Worm (Caenorhabditis elegans): ENCODE data around the gene C55A6.4.

Gene C55A6.4

ce11 chrV:11521448-11521847 is 3.8 kb upstream of the C55A6.4 start, which contains the start of gene pafo-1 (continued):
- TF ChIP-seq ama-1 (optimal IDR thresholded peaks at IDR 0.05) (no peak), ama-1 (GFP tag; optimal IDR thresholded peaks at IDR 0.05) (no peak), egl-44 (GFP tag; IDR thresholded peaks at IDR 0.05) (no peak), nhr-80 (tag; optimal IDR thresholded peaks at IDR 0.05) (peak; percentile 27), snpc-4 (GFP tag; optimal IDR thresholded peaks at IDR 0.05) (peak; percentile 41), snpc-4 (tag; optimal IDR thresholded peaks at IDR 0.05) (peak; percentile 40 to 85 (median 67)), ztf-22 (GFP tag; optimal IDR thresholded peaks at IDR 0.05) (no peak), mes-4 (tag; optimal IDR thresholded peaks at IDR 0.05) (no peak), F57A8.1 (GFP tag; optimal IDR thresholded peaks at IDR 0.05) (no peak), ztf-28 (GFP tag; IDR thresholded peaks at IDR 0.05) (no peak), him-1 (tag; optimal IDR thresholded peaks at IDR 0.05) (peak; percentile 56), F57C9.4 (tag; optimal IDR thresholded peaks at IDR 0.05) (no peak), lin-35 (GFP tag; optimal IDR thresholded peaks at IDR 0.05) (peak; percentile 92 to 98 (median 93)), let-526 (GFP tag; IDR thresholded peaks at IDR 0.05) (peak; percentile 64; the same call in 1 of the 2 replicates), chd-7 (tag; optimal IDR thresholded peaks at IDR 0.05) (peak; percentile 7), nfya-2 (GFP tag; IDR thresholded peaks at IDR 0.05) (no peak), madf-6 (GFP tag; IDR thresholded peaks at IDR 0.05) (peak; percentile 81), tlf-1 (GFP tag; optimal IDR thresholded peaks at IDR 0.05) (peak; percentile 76), dpff-1 (tag; optimal IDR thresholded peaks at IDR 0.05) (no peak), fkh-3 (tag; optimal IDR thresholded peaks at IDR 0.05) (no peak), madf-8 (GFP tag; conservative IDR thresholded peaks at IDR 0.05) (peak; percentile 61), K12H6.12 (tag; optimal IDR thresholded peaks at IDR 0.05) (peak; percentile 42), madf-3 (GFP tag; IDR thresholded peaks at IDR 0.05) (peak; percentile 76; the same call in 1 of the 2 replicates), Y56A3A.18 (GFP tag; IDR thresholded peaks at IDR 0.05) (peak; percentile 82; the same call in 1 of the 2 replicates), sea-2 (GFP tag; IDR thresholded peaks at IDR 0.05) (no peak), mel-28 (tag; optimal IDR thresholded peaks at IDR 0.05; ENCODE audit: borderline replicate concordance) (no peak), ztf-26 (tag; optimal IDR thresholded peaks at IDR 0.05) (peak; percentile 69), lin-26 (GFP tag; IDR thresholded peaks at IDR 0.05) (no peak), ekl-4 (GFP tag; IDR thresholded peaks at IDR 0.05) (peak; percentile 78), attf-3 (GFP tag; conservative IDR thresholded peaks at IDR 0.05) (peak; percentile 62; the same call in 1 of the 2 replicates), ceh-27 (GFP tag; optimal IDR thresholded peaks at IDR 0.05) (peak; percentile 71), egrh-3 (GFP tag; IDR thresholded peaks at IDR 0.05) (no peak), F52B5.7 (tag; optimal IDR thresholded peaks at IDR 0.05) (no peak), F49E8.2 (tag; optimal IDR thresholded peaks at IDR 0.05; ENCODE audit: insufficient read depth) (no peak), mxl-1 (tag; optimal IDR thresholded peaks at IDR 0.05) (no peak), mcd-1 (GFP tag; IDR thresholded peaks at IDR 0.05) (peak; percentile 91), sdz-38 (tag; optimal IDR thresholded peaks at IDR 0.05) (no peak), Y53G8AR.9 (GFP tag; conservative IDR thresholded peaks at IDR 0.05) (peak; percentile 91), dpl-1 (GFP tag; optimal IDR thresholded peaks at IDR 0.05) (peak; percentile 95), T07F8.4 (tag; optimal IDR thresholded peaks at IDR 0.05) (no peak), B0261.1 (tag; optimal IDR thresholded peaks at IDR 0.05) (peak; percentile 14), nhr-120 (GFP tag; IDR thresholded peaks at IDR 0.05) (no peak), rec-8 (tag; optimal IDR thresholded peaks at IDR 0.05) (no peak), somi-1 (GFP tag; optimal IDR thresholded peaks at IDR 0.05) (peak; percentile 23), aptf-3 (GFP tag; IDR thresholded peaks at IDR 0.05) (no peak), F37B4.10 (GFP tag; IDR thresholded peaks at IDR 0.05) (no peak), gei-17 (GFP tag; optimal IDR thresholded peaks at IDR 0.05) (no peak), bed-2 (GFP tag; IDR thresholded peaks at IDR 0.05) (no peak), hlh-26 (GFP tag; conservative IDR thresholded peaks at IDR 0.05) (no peak), snpc-1.3 (tag; optimal IDR thresholded peaks at IDR 0.05; ENCODE audit: insufficient read depth) (peak; percentile 40)

Measured in whole organism, young adult.